Fruit fly (Drosophila melanogaster): ENCODE measurements around the gene Cpr72Eb.
A peak's percentile ranks its signal among the peaks of the same experiment; 100 is the strongest.

Gene Cpr72Eb

dm6 chr3L:16385880-16386584 lies 21.3 kb downstream of the Cpr72Eb start, which contains the start of the genes Agpat3 and RAF2 (continued):
- TF ChIP-seq Eip74EF (GFP tag; optimal IDR thresholded peaks at IDR 0.05) (no peak), esg (GFP tag; conservative IDR thresholded peaks at IDR 0.05) (peak; percentile 57), Ptx1 (GFP tag; IDR thresholded peaks at IDR 0.05) (no peak; the same call in 1 of the 2 replicates), Gug (GFP tag; IDR thresholded peaks at IDR 0.05) (peak; percentile 31; the same call in 1 of the 4 replicates), Dp (GFP tag; optimal IDR thresholded peaks at IDR 0.05) (peak; percentile 9), CoRest (tag; optimal IDR thresholded peaks at IDR 0.05) (peak; percentile 75), ATbp (GFP tag; optimal IDR thresholded peaks at IDR 0.05) (no peak), CG15011 (GFP tag; optimal IDR thresholded peaks at IDR 0.05) (peak; percentile 15), sens (GFP tag) (peak; percentile 38), z (GFP tag; IDR thresholded peaks at IDR 0.05) (no peak), CG7839 (tag; optimal IDR thresholded peaks at IDR 0.05) (peak; percentile 57), CG17802 (tag; optimal IDR thresholded peaks at IDR 0.05) (no peak), CG2120 (GFP tag; optimal IDR thresholded peaks at IDR 0.05) (peak; percentile 34), Fer3 (tag; optimal IDR thresholded peaks at IDR 0.05) (peak; percentile 30), CG8290 (GFP tag; optimal IDR thresholded peaks at IDR 0.05) (no peak), CG8290 (tag; optimal IDR thresholded peaks at IDR 0.05) (peak in 1 of 2 experiments; percentile 9), CG14710 (tag; optimal IDR thresholded peaks at IDR 0.05) (peak; percentile 76), CG2678 (tag; optimal IDR thresholded peaks at IDR 0.05) (peak; percentile 50), fd96Cb (tag; optimal IDR thresholded peaks at IDR 0.05) (peak; percentile 52), mam (GFP tag; optimal IDR thresholded peaks at IDR 0.05) (peak; percentile 42), CG11456 (GFP tag; IDR thresholded peaks at IDR 0.05) (no peak), CG6683 (GFP tag; optimal IDR thresholded peaks at IDR 0.05) (no peak), insv (GFP tag; optimal IDR thresholded peaks at IDR 0.05) (no peak), Side (GFP tag; optimal IDR thresholded peaks at IDR 0.05) (no peak), CG12769 (tag; optimal IDR thresholded peaks at IDR 0.05) (no peak), CG14014 (GFP tag; IDR thresholded peaks at IDR 0.05) (0 out of 2 replicates have a peak, but pooled peaks have one; percentile 49), CG12219 (GFP tag; optimal IDR thresholded peaks at IDR 0.05) (no peak), CG10147 (GFP tag; optimal IDR thresholded peaks at IDR 0.05) (no peak), Blimp-1 (GFP tag; optimal IDR thresholded peaks at IDR 0.05) (peak; percentile 25), E2f2 (GFP tag; IDR thresholded peaks at IDR 0.05) (peak; percentile 31; the same call in 1 of the 2 replicates), CG9817 (tag; optimal IDR thresholded peaks at IDR 0.05) (peak; percentile 50), Xrp1 (GFP tag; IDR thresholded peaks at IDR 0.05) (0 out of 2 replicates have a peak, but pooled peaks have one; percentile 28), croc (GFP tag; conservative IDR thresholded peaks at IDR 0.05) (no peak; the same call in 2 of the 3 replicates), row (GFP tag; IDR thresholded peaks at IDR 0.05) (peak; percentile 80), stwl (tag; optimal IDR thresholded peaks at IDR 0.05) (peak; percentile 24), tio (GFP tag; optimal IDR thresholded peaks at IDR 0.05) (peak; percentile 64), Deaf1 (tag; optimal IDR thresholded peaks at IDR 0.05) (no peak), gem (tag; optimal IDR thresholded peaks at IDR 0.05) (peak; percentile 73), CG12659 (GFP tag; optimal IDR thresholded peaks at IDR 0.05) (peak; percentile 58), pzg (GFP tag; optimal IDR thresholded peaks at IDR 0.05) (peak; percentile 44), Hmr (GFP tag; optimal IDR thresholded peaks at IDR 0.05) (peak; percentile 36), Sox102F (GFP tag; optimal IDR thresholded peaks at IDR 0.05) (peak; percentile 46), HHEX (GFP tag; optimal IDR thresholded peaks at IDR 0.05) (no peak), CG3726 (GFP tag; IDR thresholded peaks at IDR 0.05) (no peak), CG4424 (GFP tag; optimal IDR thresholded peaks at IDR 0.05) (peak; percentile 28), bsh (GFP tag; optimal IDR thresholded peaks at IDR 0.05) (peak in 1 of 2 experiments; percentile 35), Ets97D (GFP tag; optimal IDR thresholded peaks at IDR 0.05) (no peak), salm (tag; optimal IDR thresholded peaks at IDR 0.05) (no peak)
